Fruit fly (Drosophila melanogaster): Measurements from ENCODE around the gene Cpr72Eb.

Gene Cpr72Eb

DNA sequence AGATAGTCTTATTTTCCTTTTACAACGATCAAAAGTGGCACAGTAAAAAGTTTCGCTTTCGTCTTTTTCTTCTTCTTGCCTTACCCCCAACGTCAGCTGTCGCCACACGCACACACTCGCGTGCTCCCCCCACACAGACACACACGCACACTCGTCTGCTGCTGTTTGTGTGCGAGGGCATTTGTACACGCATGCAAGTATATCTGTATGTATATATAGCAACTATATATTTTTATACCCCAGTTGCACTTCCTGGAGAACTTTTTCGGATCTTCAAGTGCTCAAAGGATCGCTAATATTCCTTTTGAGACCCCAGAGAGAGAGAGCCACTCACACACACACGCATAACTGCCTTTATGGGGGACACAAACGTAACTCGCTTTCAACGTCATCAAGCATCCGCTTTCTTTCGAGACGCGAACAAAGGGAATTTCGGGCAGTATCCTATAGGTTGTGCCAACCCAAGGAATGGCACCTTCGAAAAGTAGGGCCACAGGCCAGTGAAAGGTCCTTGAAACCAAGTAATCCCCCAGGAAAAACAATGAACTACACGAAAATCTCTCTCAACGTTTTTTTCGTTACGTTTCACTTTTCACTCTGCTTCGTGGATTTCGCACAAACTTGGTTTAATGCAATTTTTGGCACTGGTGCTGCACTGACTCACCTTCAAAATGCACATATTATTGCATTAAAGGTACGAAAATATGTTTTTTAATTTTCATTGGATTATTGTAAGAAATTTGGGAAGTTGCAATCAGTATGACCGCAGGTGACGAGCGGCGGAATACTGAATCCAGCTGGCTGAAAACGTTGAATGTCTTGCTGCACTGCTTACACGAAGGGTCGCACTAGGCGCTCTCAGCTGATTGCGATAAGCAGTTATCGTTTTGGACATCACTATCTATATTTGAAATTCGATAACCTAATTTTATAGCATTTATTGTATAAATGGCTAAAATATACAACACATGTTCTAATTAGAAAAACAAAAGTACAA lies 13.4 kb downstream of the Cpr72Eb start, which contains the start of gene roq (continued):
- TF ChIP-seq nau (GFP tag; optimal IDR thresholded peaks at IDR 0.05) = no peak
- no peak for TF ChIP-seq ash1 (GFP tag; optimal IDR thresholded peaks at IDR 0.05)
- TF ChIP-seq CG9437 (GFP tag; optimal IDR thresholded peaks at IDR 0.05) = peak; percentile 95
- no peak for TF ChIP-seq fd64A (GFP tag; optimal IDR thresholded peaks at IDR 0.05)
- no peak for TF ChIP-seq fd96Cb (tag; optimal IDR thresholded peaks at IDR 0.05)
- TF ChIP-seq CG15696 (tag; optimal IDR thresholded peaks at IDR 0.05) = no peak
- no peak; the same call in 1 of the 2 replicates for TF ChIP-seq ssp (GFP tag; IDR thresholded peaks at IDR 0.05)
- no peak for TF ChIP-seq CG10543 (GFP tag; optimal IDR thresholded peaks at IDR 0.05)
- no peak for TF ChIP-seq al (GFP tag; IDR thresholded peaks at IDR 0.05)
- no peak for TF ChIP-seq Atf3 (GFP tag; optimal IDR thresholded peaks at IDR 0.05)
- peak; percentile 51 for TF ChIP-seq bbx (GFP tag; IDR thresholded peaks at IDR 0.05; ENCODE audit: partially characterized antibody)
- no peak for TF ChIP-seq ase (GFP tag; IDR thresholded peaks at IDR 0.05)
- no peak for TF ChIP-seq Adf1 (GFP tag; IDR thresholded peaks at IDR 0.05)
- no peak for TF ChIP-seq Bteb2 (GFP tag; optimal IDR thresholded peaks at IDR 0.05)
- TF ChIP-seq CG13624 (GFP tag; optimal IDR thresholded peaks at IDR 0.05) = peak; percentile 12
- TF ChIP-seq Poxn (GFP tag; IDR thresholded peaks at IDR 0.05) = no peak
- no peak for TF ChIP-seq Sry-β (GFP tag; optimal IDR thresholded peaks at IDR 0.05)
- peak; percentile 59 for TF ChIP-seq HmgD (GFP tag; optimal IDR thresholded peaks at IDR 0.05)
- TF ChIP-seq CG13296 (GFP tag; optimal IDR thresholded peaks at IDR 0.05) = no peak
- TF ChIP-seq Stat92E (GFP tag; optimal IDR thresholded peaks at IDR 0.05) = peak in 2 of 3 experiments; percentile 28 to 82
- TF ChIP-seq pfk (GFP tag; optimal IDR thresholded peaks at IDR 0.05) = no peak
- TF ChIP-seq CG8388 (GFP tag; optimal IDR thresholded peaks at IDR 0.05) = no peak
- TF ChIP-seq bcd (GFP tag; optimal IDR thresholded peaks at IDR 0.05) = no peak
- TF ChIP-seq Bgb (GFP tag; IDR thresholded peaks at IDR 0.05; ENCODE audit: partially characterized antibody) = peak; percentile 67
- TF ChIP-seq zfh1 (GFP tag; IDR thresholded peaks at IDR 0.05) = no peak
- TF ChIP-seq en (GFP tag; optimal IDR thresholded peaks at IDR 0.05) = no peak
- no peak for TF ChIP-seq odd (GFP tag; optimal IDR thresholded peaks at IDR 0.05)
- TF ChIP-seq CG6272 (GFP tag; IDR thresholded peaks at IDR 0.05) = no peak
- no peak for TF ChIP-seq cato (GFP tag; optimal IDR thresholded peaks at IDR 0.05; ENCODE audit: borderline replicate concordance)
- no peak for TF ChIP-seq pum (GFP tag; optimal IDR thresholded peaks at IDR 0.05)
- no peak for TF ChIP-seq CG32767 (GFP tag; IDR thresholded peaks at IDR 0.05)
- TF ChIP-seq seq (GFP tag; IDR thresholded peaks at IDR 0.05) = no peak
- TF ChIP-seq CG3847 (GFP tag; IDR thresholded peaks at IDR 0.05) = peak; percentile 41; the same call in 1 of the 2 replicates
- TF ChIP-seq CG11085 (GFP tag; IDR thresholded peaks at IDR 0.05) = no peak
- no peak for TF ChIP-seq CG14050 (GFP tag; IDR thresholded peaks at IDR 0.05)
- TF ChIP-seq CrebB (tag; optimal IDR thresholded peaks at IDR 0.05) = peak; percentile 14
- TF ChIP-seq eve (GFP tag; optimal IDR thresholded peaks at IDR 0.05) = no peak
- TF ChIP-seq Hr51 (GFP tag; optimal IDR thresholded peaks at IDR 0.05) = no peak
- peak; percentile 28 for TF ChIP-seq CG10267 (tag; optimal IDR thresholded peaks at IDR 0.05)
- peak; percentile 6 for TF ChIP-seq HLHmδ (GFP tag; optimal IDR thresholded peaks at IDR 0.05)
- no peak for TF ChIP-seq cwo (GFP tag; optimal IDR thresholded peaks at IDR 0.05)
- no peak for TF ChIP-seq Ptx1 (GFP tag; IDR thresholded peaks at IDR 0.05)
- no peak for TF ChIP-seq ind (GFP tag; optimal IDR thresholded peaks at IDR 0.05)
- no peak for TF ChIP-seq pho (GFP tag; optimal IDR thresholded peaks at IDR 0.05)
- TF ChIP-seq Side (GFP tag; optimal IDR thresholded peaks at IDR 0.05) = no peak
- TF ChIP-seq CG7357 (GFP tag; IDR thresholded peaks at IDR 0.05) = no peak
- TF ChIP-seq cg (GFP tag; optimal IDR thresholded peaks at IDR 0.05) = peak; percentile 98
- no peak for TF ChIP-seq CG14014 (GFP tag; IDR thresholded peaks at IDR 0.05)
- TF ChIP-seq CG15073 (GFP tag; optimal IDR thresholded peaks at IDR 0.05) = no peak
